Worm (Caenorhabditis elegans) whole organism, midembryonic: ENCODE measurements around the gene T06E4.7.

Experiments
- T22C8.4 ChIP-seq: fragments of 200-800 bp; sonication (Bioruptor generic); IDR thresholded peaks from 2 replicates; pipeline ENCODE4 v1.3.6; 2022; ENCODE audit warnings: missing genetic modification characterization, missing compliant biosample characterization
- flt-1 ChIP-seq: fragments of 200-800 bp; sonication (Bioruptor generic); IDR thresholded peaks from 2 replicates; pipeline ENCODE4 v1.3.6; 2022; ENCODE audit warnings: missing genetic modification characterization, missing compliant biosample characterization
- med-1 ChIP-seq: sonication (generic microtip); optimal IDR thresholded peaks from 2 replicates; lab custom pipeline; 2017; ENCODE audit warnings: missing genetic modification characterization, mild to moderate bottlenecking, missing compliant biosample characterization, antibody characterized with exemption, missing genetic modification reagents; ENCODE audit not compliant: insufficient read depth
- tab-1 ChIP-seq: fragments of 200-800 bp; sonication (Bioruptor generic); IDR thresholded peaks from 2 replicates; pipeline ENCODE4 v1.3.6; 2022; ENCODE audit warnings: missing genetic modification characterization, missing compliant biosample characterization
- ztf-23 ChIP-seq: fragments of 200-800 bp; sonication (Bioruptor generic); IDR thresholded peaks from 2 replicates; pipeline ENCODE4 v1.3.6; 2022; ENCODE audit warnings: missing genetic modification reagents, missing genetic modification characterization, missing compliant biosample characterization
- ztf-29 ChIP-seq: fragments of 200-800 bp; sonication (Bioruptor generic); IDR thresholded peaks from 2 replicates; pipeline ENCODE4 v1.3.6; 2022; ENCODE audit warnings: missing genetic modification reagents, missing genetic modification characterization, missing compliant biosample characterization

DNA sequence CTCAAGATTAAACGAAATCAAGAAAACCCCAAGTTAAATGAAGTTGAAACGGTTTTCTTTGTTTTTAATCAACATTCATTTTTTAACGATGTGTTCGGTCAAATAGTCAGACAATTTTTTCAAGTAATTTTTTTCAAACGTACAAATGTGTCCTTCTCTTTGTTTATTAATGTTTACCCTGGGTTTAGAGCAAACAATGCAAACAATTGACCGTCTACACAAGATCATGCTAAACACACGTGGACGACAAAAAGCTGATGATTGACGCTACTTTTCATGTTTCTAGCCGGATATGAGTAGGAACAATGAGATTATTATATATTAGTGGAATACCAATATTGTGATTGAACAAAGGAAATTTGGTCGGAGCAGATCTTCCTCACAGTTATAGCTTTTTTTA, 4.8 kb upstream of the T06E4.7 start:
- TF ChIP-seq med-1 (GFP tag; lab: Kevin White, UChicago) (no peak), flt-1 (no peak), T22C8.4 (no peak), ztf-29 (GFP tag; lab: Robert Waterston, UW) (no peak), tab-1 (GFP tag; lab: Robert Waterston, UW) (no peak), ztf-23 (GFP tag; lab: Robert Waterston, UW) (no peak)
